Worm (Caenorhabditis elegans): ENCODE results near the gene C49C3.7.

Gene C49C3.7

DNA sequence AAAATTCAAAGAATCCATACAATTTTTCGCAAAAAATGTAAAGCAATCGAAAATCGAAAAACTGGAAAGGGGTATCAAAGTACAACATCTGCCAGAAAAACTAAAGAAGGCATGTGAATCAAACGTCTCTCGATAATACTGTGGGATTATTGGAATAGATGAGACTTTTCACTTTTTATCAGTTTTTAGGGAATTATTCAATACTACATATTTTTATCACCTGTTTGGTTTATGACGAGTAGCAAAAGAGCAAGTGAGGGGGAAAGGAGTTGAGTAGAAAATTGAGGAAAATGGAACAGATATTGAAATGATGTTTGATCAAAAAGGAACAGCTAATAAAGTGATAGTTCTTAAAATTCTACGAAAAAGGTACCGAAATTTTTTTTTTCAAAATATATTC is 39.3 kb upstream of the C49C3.7 start (continued):
- no peak for TF ChIP-seq nhr-102 (tag; optimal IDR thresholded peaks at IDR 0.05)
- TF ChIP-seq dve-1 (tag; optimal IDR thresholded peaks at IDR 0.05; ENCODE audit: insufficient read depth): peak; percentile 37
- no peak for TF ChIP-seq T26A8.4 (GFP tag; IDR thresholded peaks at IDR 0.05)
- TF ChIP-seq dmd-6 (GFP tag; IDR thresholded peaks at IDR 0.05): 0 out of 2 replicates have a peak, but pooled peaks have one; percentile 26
- TF ChIP-seq nhr-42 (GFP tag; IDR thresholded peaks at IDR 0.05): no peak

DNA sequence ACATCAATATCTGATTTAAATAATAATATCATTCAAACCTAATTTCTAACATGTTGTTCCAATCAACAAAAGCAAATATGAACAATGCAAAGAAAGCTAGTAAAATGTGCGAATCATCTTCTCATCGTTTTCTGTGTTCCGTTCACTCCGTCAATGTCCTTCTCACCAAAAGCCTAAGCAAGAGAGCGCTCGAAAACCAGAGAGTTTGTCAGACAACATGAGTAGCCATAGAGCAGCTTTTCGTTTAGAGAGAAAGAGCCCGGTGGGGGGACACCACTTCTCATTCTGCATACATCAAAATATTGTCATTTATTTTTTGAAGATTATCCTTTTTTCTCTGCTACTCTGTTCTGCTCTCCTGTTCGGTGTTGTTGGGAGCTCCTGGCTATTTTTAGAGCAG is 38.7 kb upstream of the C49C3.7 start:
- peak; percentile 38 for TF ChIP-seq rbr-2 (tag; optimal IDR thresholded peaks at IDR 0.05)
- TF ChIP-seq unc-62 (GFP tag; optimal IDR thresholded peaks at IDR 0.05 in 1 of 2): no peak
- TF ChIP-seq unc-62 (tag; optimal IDR thresholded peaks at IDR 0.05): no peak
- TF ChIP-seq daf-12 (tag; optimal IDR thresholded peaks at IDR 0.05): no peak
- no peak for TF ChIP-seq nhr-25 (tag; optimal IDR thresholded peaks at IDR 0.05; ENCODE audit: borderline replicate concordance, insufficient read depth)
- no peak for TF ChIP-seq duxl-1 (tag; optimal IDR thresholded peaks at IDR 0.05; ENCODE audit: poor library complexity)
- TF ChIP-seq fkh-10 (GFP tag; optimal IDR thresholded peaks at IDR 0.05): peak; percentile 20
- TF ChIP-seq ztf-7 (tag; optimal IDR thresholded peaks at IDR 0.05): no peak
- TF ChIP-seq lin-29 (GFP tag; IDR thresholded peaks at IDR 0.05): no peak
- TF ChIP-seq jun-1 (tag; optimal IDR thresholded peaks at IDR 0.05): no peak

DNA sequence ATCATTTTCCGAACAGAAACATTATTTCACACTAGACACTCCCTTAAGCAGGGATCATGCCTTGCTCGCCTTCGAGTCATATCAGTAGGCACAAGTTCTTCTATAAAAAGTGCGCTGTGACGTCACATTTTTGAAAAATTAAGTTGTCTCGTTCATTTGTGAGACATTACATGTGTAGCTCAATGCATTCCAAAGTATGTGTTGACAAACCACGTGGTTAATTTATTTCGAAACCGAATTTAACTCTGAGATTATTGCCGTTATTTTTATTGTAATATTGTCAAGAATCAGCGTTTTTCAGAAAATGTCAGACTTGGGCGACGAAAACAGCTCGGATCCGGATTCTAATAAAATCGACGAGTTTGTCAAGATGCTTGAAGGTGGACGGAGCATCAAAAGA is 37.9 kb upstream of the C49C3.7 start, which contains the start of gene T28F3.5:
T28F3.5 (plus strand) TSS at position 301 of the 400 bp plus-strand sequence.
- TF ChIP-seq aha-1 (tag) (peak; percentile 1), daf-19 (GFP tag; conservative IDR thresholded peaks at IDR 0.05) (no peak)

DNA sequence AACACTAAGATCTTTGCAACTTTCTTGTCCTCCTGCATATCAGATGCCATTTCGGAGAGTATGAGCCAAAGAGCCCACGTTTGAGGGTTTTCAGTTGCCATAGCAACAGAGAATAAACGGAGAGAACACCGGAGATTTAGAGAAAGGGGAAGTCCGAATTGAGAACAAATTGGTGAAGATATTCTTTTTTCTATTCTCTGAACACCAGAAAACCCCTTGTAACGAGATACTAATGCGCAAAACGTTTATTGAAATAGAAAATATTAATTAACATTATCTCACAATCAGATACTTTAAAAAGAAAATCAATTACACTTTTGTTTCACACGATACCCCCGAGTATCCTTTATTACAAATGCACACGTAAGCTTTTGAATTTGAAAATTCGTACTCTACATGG is 30.4 kb upstream of the C49C3.7 start, which contains the start of gene ifta-2:
ifta-2 (minus strand) TSS at position 101 of the 400 bp plus-strand sequence.
- peak in 1 of 2 experiments; percentile 72 for TF ChIP-seq unc-62 (GFP tag; optimal IDR thresholded peaks at IDR 0.05 in 1 of 2)
- TF ChIP-seq unc-62 (tag; optimal IDR thresholded peaks at IDR 0.05): no peak
- no peak for TF ChIP-seq daf-16 (GFP tag; optimal IDR thresholded peaks at IDR 0.05)
- TF ChIP-seq daf-16 (tag; optimal IDR thresholded peaks at IDR 0.05): no peak

DNA sequence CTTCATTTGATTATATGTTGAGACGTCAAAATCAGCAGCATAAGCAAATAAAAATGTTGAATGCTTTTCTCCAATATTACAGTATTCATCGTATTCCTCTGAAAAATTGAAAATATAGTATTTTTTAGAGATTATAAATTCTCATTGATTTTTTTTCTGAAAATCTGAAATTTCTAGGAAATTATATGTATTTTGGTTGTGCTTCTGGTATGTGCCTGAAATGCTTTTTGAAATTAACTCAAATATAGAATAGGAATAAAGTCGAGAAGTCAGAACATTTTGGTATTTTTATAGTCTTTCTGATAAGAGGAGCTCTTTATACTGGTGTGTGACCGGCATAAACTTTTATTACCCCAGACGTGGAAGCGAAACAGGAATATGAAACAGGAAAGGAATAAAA is 25.1 kb upstream of the C49C3.7 start, which contains the start of gene T28F3.8:
T28F3.8 (minus strand) TSS at position 101 of the 400 bp plus-strand sequence.
- peak; percentile 82 for TF ChIP-seq php-3 (GFP tag; IDR thresholded peaks at IDR 0.05)

DNA sequence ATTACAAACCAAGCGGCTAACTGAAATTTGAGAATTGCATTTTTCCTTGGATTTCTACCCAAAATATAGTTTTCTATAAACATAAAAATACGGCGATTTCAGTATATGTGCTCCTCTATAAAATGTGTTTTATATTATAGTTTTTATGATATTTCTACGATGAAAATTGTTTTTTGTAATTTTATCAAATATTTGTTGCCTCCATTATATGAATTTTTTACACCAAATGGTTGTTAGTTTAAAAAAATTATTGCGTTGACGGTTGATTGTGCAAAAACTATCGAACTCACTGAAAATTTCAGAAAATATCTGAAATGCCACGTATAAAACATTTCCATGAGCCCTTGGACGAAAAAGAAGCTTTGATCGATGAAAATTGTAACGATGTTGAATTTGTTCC is 24.1 kb upstream of the C49C3.7 start, which contains the start of gene T28F3.9:
T28F3.9 (plus strand) TSS at position 301 of the 400 bp plus-strand sequence.
- TF ChIP-seq lsy-2 (tag; optimal IDR thresholded peaks at IDR 0.05): no peak
- no peak for TF ChIP-seq F44E2.7 (GFP tag; IDR thresholded peaks at IDR 0.05)
- no peak for TF ChIP-seq mxl-2 (GFP tag; conservative IDR thresholded peaks at IDR 0.05)
- TF ChIP-seq lin-15B (tag; optimal IDR thresholded peaks at IDR 0.05): no peak
- no peak for TF ChIP-seq lin-29 (GFP tag; IDR thresholded peaks at IDR 0.05)
- TF ChIP-seq F26F4.8 (GFP tag; conservative IDR thresholded peaks at IDR 0.05): no peak
- no peak for TF ChIP-seq T20F7.1 (GFP tag; optimal IDR thresholded peaks at IDR 0.05)
- no peak for TF ChIP-seq zip-11 (GFP tag; IDR thresholded peaks at IDR 0.05)
- no peak for TF ChIP-seq lin-38 (GFP tag; IDR thresholded peaks at IDR 0.05)
- no peak for TF ChIP-seq ceh-44 (GFP tag; IDR thresholded peaks at IDR 0.05)

DNA sequence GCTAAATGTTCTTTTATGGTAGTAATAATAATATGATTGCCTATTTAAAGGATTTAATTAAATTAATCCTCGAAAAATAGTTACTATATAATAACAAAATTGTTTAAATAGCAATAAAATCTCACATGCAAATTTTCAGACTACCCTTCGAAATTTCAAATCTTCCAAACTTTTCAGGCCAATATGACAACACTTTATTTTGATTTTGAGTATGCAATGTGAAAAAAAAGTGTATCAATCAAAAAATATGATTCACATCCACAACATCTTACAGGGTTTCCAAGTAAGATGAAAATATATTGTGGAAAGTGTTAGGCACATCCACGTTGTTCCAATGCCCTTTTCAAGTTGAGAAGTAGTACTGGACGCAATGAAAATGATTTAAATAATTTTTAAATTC is 20.5 kb upstream of the C49C3.7 start, which contains the start of gene snf-9:
snf-9 (plus strand) TSS at position 301 of the 400 bp plus-strand sequence.
- TF ChIP-seq hlh-30 (tag; optimal IDR thresholded peaks at IDR 0.05; ENCODE audit: insufficient read depth): no peak
- TF ChIP-seq unc-62 (GFP tag; optimal IDR thresholded peaks at IDR 0.05 in 1 of 2): peak in 1 of 2 experiments; percentile 15
- no peak for TF ChIP-seq unc-62 (tag; optimal IDR thresholded peaks at IDR 0.05)

Measured in whole organism, L4 larva.